Fruit fly (Drosophila melanogaster) whole organism, embryonic: ENCODE results near the gene ssp3.

Experiments
- Awh ChIP-seq: fragments of 200-800 bp; sonication (Bioruptor generic); IDR thresholded peaks from 2 replicates; pipeline ENCODE4, ENCODE4 v1.3.6; 2022; ENCODE audit warnings: missing biosample characterization, missing genetic modification characterization
- CG10959 ChIP-seq: fragments of 200-800 bp; sonication (Bioruptor generic); IDR thresholded peaks from 2 replicates; pipeline ENCODE4 v1.3.6; 2022; ENCODE audit warnings: missing biosample characterization, missing genetic modification characterization
- CG11085 ChIP-seq: fragments of 200-800 bp; sonication (Bioruptor generic); IDR thresholded peaks from 2 replicates; pipeline ENCODE4 v1.3.6; 2022; ENCODE audit warnings: missing biosample characterization, missing genetic modification characterization
- CG11456 ChIP-seq: fragments of 200-800 bp; sonication (Bioruptor generic); IDR thresholded peaks from 3 replicates; pipeline ENCODE4 v1.3.6; 2022; ENCODE audit warnings: missing biosample characterization, missing genetic modification characterization
- CG14860 ChIP-seq: fragments of 200-800 bp; sonication (Bioruptor generic); IDR thresholded peaks from 3 replicates; pipeline ENCODE4 v1.3.6; 2022; ENCODE audit warnings: missing biosample characterization, missing genetic modification characterization; ENCODE audit not compliant: partially characterized antibody
- CG15514 ChIP-seq: fragments of 200-800 bp; sonication (Bioruptor generic); optimal IDR thresholded peaks from 3 replicates; lab custom pipeline; 2017; ENCODE audit warnings: missing biosample characterization, missing genetic modification characterization, mild to moderate bottlenecking, moderate library complexity, missing genetic modification reagents
- CG1647 ChIP-seq: fragments of 200-800 bp; sonication (Bioruptor generic); optimal IDR thresholded peaks from 3 replicates; lab custom pipeline; 2016; ENCODE audit warnings: missing biosample characterization, missing genetic modification characterization
- CG16815 ChIP-seq: fragments of 200-800 bp; sonication (Bioruptor generic); optimal IDR thresholded peaks from 3 replicates; lab custom pipeline; 2017; ENCODE audit warnings: missing biosample characterization, mild to moderate bottlenecking, missing genetic modification characterization
- CG3163 ChIP-seq: fragments of 200-800 bp; sonication (Bioruptor generic); optimal IDR thresholded peaks from 3 replicates; lab custom pipeline; 2016; ENCODE audit warnings: missing biosample characterization, missing genetic modification characterization
- CG3407 ChIP-seq: fragments of 200-800 bp; sonication (Bioruptor generic); optimal IDR thresholded peaks from 2 replicates; lab custom pipeline; 2018; ENCODE audit warnings: missing biosample characterization, mild to moderate bottlenecking, missing genetic modification characterization
- CG4404 ChIP-seq: fragments of 200-800 bp; sonication (Bioruptor generic); IDR thresholded peaks from 2 replicates; pipeline ENCODE4 v1.3.6; 2022; ENCODE audit warnings: missing biosample characterization, missing genetic modification characterization
- CG4854 ChIP-seq: fragments of 200-800 bp; sonication (Bioruptor generic); optimal IDR thresholded peaks from 2 replicates; lab custom pipeline; 2016; ENCODE audit warnings: missing biosample characterization, missing genetic modification characterization, inconsistent platforms
- CG5953 ChIP-seq: fragments of 200-800 bp; sonication (Bioruptor generic); IDR thresholded peaks from 2 replicates; pipeline ENCODE4 v1.3.6; 2022; ENCODE audit warnings: missing biosample characterization, missing genetic modification characterization
- CG6765 ChIP-seq: fragments of 200-800 bp; sonication (Bioruptor generic); optimal IDR thresholded peaks from 3 replicates; lab custom pipeline; 2017; ENCODE audit warnings: missing biosample characterization, mild to moderate bottlenecking, missing genetic modification characterization
- CG8089 ChIP-seq: fragments of 200-800 bp; sonication (Bioruptor generic); optimal IDR thresholded peaks from 3 replicates; lab custom pipeline; 2016; ENCODE audit warnings: missing biosample characterization, missing genetic modification characterization
- CkIIα-i1 ChIP-seq: fragments of 200-800 bp; sonication (Bioruptor generic); IDR thresholded peaks from 2 replicates; pipeline ENCODE4 v1.3.6; 2022; ENCODE audit warnings: missing biosample characterization, missing genetic modification characterization
- Ets97D ChIP-seq: fragments of 200-800 bp; sonication (Bioruptor generic); optimal IDR thresholded peaks from 3 replicates; lab custom pipeline; 2016; ENCODE audit warnings: missing biosample characterization, missing genetic modification characterization
- Hmx ChIP-seq: fragments of 200-800 bp; sonication (Bioruptor generic); optimal IDR thresholded peaks from 2 replicates; lab custom pipeline; 2016; ENCODE audit warnings: missing biosample characterization, missing genetic modification characterization
- Kr ChIP-seq: fragments of 200-800 bp; sonication (Bioruptor generic); optimal IDR thresholded peaks from 2 replicates; lab custom pipeline; 2017; ENCODE audit warnings: missing biosample characterization, mild to moderate bottlenecking, missing genetic modification characterization
- Opbp ChIP-seq: fragments of 200-800 bp; sonication (Bioruptor generic); IDR thresholded peaks from 3 replicates; pipeline ENCODE4 v1.3.6; 2022; ENCODE audit warnings: missing biosample characterization, missing genetic modification characterization; ENCODE audit not compliant: partially characterized antibody
- Rfx ChIP-seq: fragments of 200-800 bp; sonication (Bioruptor generic); IDR thresholded peaks from 2 replicates; pipeline ENCODE4 v1.3.6; 2022; ENCODE audit warnings: missing biosample characterization, missing genetic modification characterization
- TFAM ChIP-seq: fragments of 200-800 bp; sonication (Bioruptor generic); optimal IDR thresholded peaks from 2 replicates; lab custom pipeline; 2017; ENCODE audit warnings: missing biosample characterization, missing genetic modification characterization, inconsistent platforms
- bab2 ChIP-seq: fragments of 200-800 bp; sonication (Bioruptor generic); optimal IDR thresholded peaks from 2 replicates; lab custom pipeline; 2016; ENCODE audit warnings: missing biosample characterization, missing genetic modification characterization
- bigmax ChIP-seq: fragments of 200-800 bp; sonication (Bioruptor generic); optimal IDR thresholded peaks from 2 replicates; lab custom pipeline; 2018; ENCODE audit warnings: missing biosample characterization, mild to moderate bottlenecking, missing genetic modification characterization
- ci ChIP-seq: fragments of 200-800 bp; sonication (Bioruptor generic); IDR thresholded peaks from 3 replicates; pipeline ENCODE4 v1.3.6; 2022; ENCODE audit warnings: missing biosample characterization, missing genetic modification characterization
- cwo ChIP-seq: fragments of 200-800 bp; sonication (Bioruptor generic); optimal IDR thresholded peaks from 3 replicates; lab custom pipeline; 2017; ENCODE audit warnings: missing biosample characterization, missing genetic modification characterization, mild to moderate bottlenecking, moderate library complexity, missing genetic modification reagents
- dati ChIP-seq: fragments of 200-800 bp; sonication (Bioruptor generic); IDR thresholded peaks from 2 replicates; pipeline ENCODE4 v1.3.6; 2022; ENCODE audit warnings: missing biosample characterization, missing genetic modification characterization
- dimm ChIP-seq: fragments of 200-800 bp; sonication (Bioruptor generic); IDR thresholded peaks from 2 replicates; pipeline ENCODE4 v1.3.6; 2022; ENCODE audit warnings: missing biosample characterization, missing genetic modification characterization
- gfzf ChIP-seq: fragments of 200-800 bp; sonication (Bioruptor generic); optimal IDR thresholded peaks from 2 replicates; lab custom pipeline; 2016; ENCODE audit warnings: missing biosample characterization, mild to moderate bottlenecking, missing genetic modification characterization, moderate library complexity
- gsb ChIP-seq: fragments of 200-800 bp; sonication (Bioruptor generic); IDR thresholded peaks from 2 replicates; pipeline ENCODE4 v1.3.6; 2022; ENCODE audit warnings: missing biosample characterization, missing genetic modification characterization
- gt ChIP-seq: fragments of 200-800 bp; sonication (Bioruptor generic); IDR thresholded peaks from 2 replicates; pipeline ENCODE4 v1.3.6; 2022; ENCODE audit warnings: missing biosample characterization, missing genetic modification characterization
- her ChIP-seq: fragments of 200-800 bp; sonication (Bioruptor generic); optimal IDR thresholded peaks from 2 replicates; lab custom pipeline; 2016; ENCODE audit warnings: missing biosample characterization, missing genetic modification characterization
- hkb ChIP-seq, 2 experiments: fragments of 200-800 bp in 1 of 2; fragments of >200 bp in 1 of 2; sonication (Bioruptor generic) in 1 of 2; IDR thresholded peaks in 1 of 2; optimal IDR thresholded peaks in 1 of 2; 2 replicates each; pipeline versions ENCODE4 v1.3.6 to Lab custom; 2017 to 2022; ENCODE audit warnings: missing biosample characterization in 1 of 2, missing genetic modification characterization in 1 of 2
- ind ChIP-seq: fragments of 200-800 bp; sonication (Bioruptor generic); optimal IDR thresholded peaks from 3 replicates; lab custom pipeline; 2016; ENCODE audit warnings: missing biosample characterization, missing genetic modification characterization
- inv ChIP-seq: fragments of 200-800 bp; sonication (Bioruptor generic); IDR thresholded peaks from 2 replicates; pipeline ENCODE4 v1.3.6; 2022; ENCODE audit warnings: missing biosample characterization, missing genetic modification characterization; ENCODE audit not compliant: partially characterized antibody
- kay ChIP-seq: fragments of 200-800 bp; sonication (Bioruptor generic); optimal IDR thresholded peaks from 2 replicates; lab custom pipeline; 2016; ENCODE audit warnings: missing biosample characterization, missing genetic modification characterization
- kni ChIP-seq: fragments of 200-800 bp; sonication (Bioruptor generic); optimal IDR thresholded peaks from 3 replicates; lab custom pipeline; 2017; ENCODE audit warnings: mild to moderate bottlenecking, missing biosample characterization, missing genetic modification reagents, missing genetic modification characterization
- org-1 ChIP-seq: fragments of 200-800 bp; sonication (Bioruptor generic); optimal IDR thresholded peaks from 2 replicates; lab custom pipeline; 2017; ENCODE audit warnings: missing biosample characterization, missing genetic modification characterization
- otp ChIP-seq: fragments of 200-800 bp; sonication (Bioruptor generic); IDR thresholded peaks from 3 replicates; pipeline ENCODE4, ENCODE4 v1.3.6; 2022; ENCODE audit warnings: missing biosample characterization, missing genetic modification characterization
- pho ChIP-seq: fragments of 200-800 bp; sonication (Bioruptor generic); optimal IDR thresholded peaks from 2 replicates; lab custom pipeline; 2016; ENCODE audit warnings: missing biosample characterization, missing genetic modification characterization
- phol ChIP-seq: fragments of 200-800 bp; sonication (Bioruptor generic); optimal IDR thresholded peaks from 3 replicates; lab custom pipeline; 2018; ENCODE audit warnings: missing biosample characterization, mild to moderate bottlenecking, missing genetic modification characterization, moderate library complexity
- pzg ChIP-seq: fragments of 200-800 bp; sonication (Bioruptor generic); optimal IDR thresholded peaks from 3 replicates; lab custom pipeline; 2018; ENCODE audit warnings: missing biosample characterization, mild to moderate bottlenecking, missing genetic modification characterization, moderate library complexity
- ranshi ChIP-seq: fragments of 200-800 bp; sonication (Bioruptor generic); IDR thresholded peaks from 2 replicates; pipeline ENCODE4 v1.3.6; 2022; ENCODE audit warnings: missing biosample characterization, missing genetic modification characterization
- row ChIP-seq: fragments of 200-800 bp; sonication (Bioruptor generic); IDR thresholded peaks from 3 replicates; pipeline ENCODE4 v1.3.6; 2022; ENCODE audit warnings: missing biosample characterization, missing genetic modification characterization
- schlank ChIP-seq: fragments of 200-800 bp; sonication (Bioruptor generic); optimal IDR thresholded peaks from 2 replicates; lab custom pipeline; 2018; ENCODE audit warnings: missing biosample characterization, mild to moderate bottlenecking, missing genetic modification characterization
- slp2 ChIP-seq: fragments of 200-800 bp; sonication (Bioruptor generic); optimal IDR thresholded peaks from 2 replicates; lab custom pipeline; 2016; ENCODE audit warnings: missing biosample characterization, missing genetic modification characterization
- sob ChIP-seq: fragments of 200-800 bp; sonication (Bioruptor generic); IDR thresholded peaks from 2 replicates; pipeline ENCODE4 v1.3.6; 2022; ENCODE audit warnings: missing biosample characterization, missing genetic modification characterization
- trem ChIP-seq: fragments of 200-800 bp; optimal IDR thresholded peaks from 3 replicates; lab custom pipeline; 2019; ENCODE audit warnings: missing biosample characterization, mild to moderate bottlenecking, missing genetic modification characterization, moderate library complexity
- twi ChIP-seq: fragments of 200-800 bp; optimal IDR thresholded peaks from 2 replicates; lab custom pipeline; 2019; ENCODE audit warnings: missing biosample characterization, mild to moderate bottlenecking, missing genetic modification characterization, moderate library complexity
- usp ChIP-seq: fragments of >200 bp; optimal IDR thresholded peaks from 2 replicates; lab custom pipeline; 2017; ENCODE audit warnings: missing biosample characterization, missing genetic modification characterization
- vvl ChIP-seq: fragments of 200-800 bp; sonication (Bioruptor generic); IDR thresholded peaks from 2 replicates; pipeline ENCODE4 v1.3.6; 2022; ENCODE audit warnings: missing biosample characterization, missing genetic modification characterization
- wdn ChIP-seq: fragments of 200-800 bp; sonication (Bioruptor generic); IDR thresholded peaks from 2 replicates; pipeline ENCODE4 v1.3.6; 2022; ENCODE audit warnings: missing biosample characterization, missing genetic modification characterization

The ssp3 gene

dm6 chr2L:18899862-18900261 is 43.9 kb downstream of the ssp3 start (continued):
- TF ChIP-seq her (no peak), inv (GFP tag; lab: Robert Waterston, UW) (no peak), pzg (no peak), org-1 (GFP tag; lab: Kevin White, UChicago) (peak; percentile 9), usp (GFP tag; lab: Kevin White, UChicago) (no peak), CG8089 (GFP tag; lab: Kevin White, UChicago) (peak; percentile 29), dati (GFP tag; lab: Robert Waterston, UW) (no peak), Ets97D (no peak), Hmx (GFP tag; lab: Kevin White, UChicago) (no peak), gt (GFP tag; lab: Robert Waterston, UW) (0 out of 2 replicates have a peak, but pooled peaks have one; percentile 22), CG14860 (GFP tag; lab: Robert Waterston, UW) (no peak), CG11085 (GFP tag; lab: Robert Waterston, UW) (no peak), CG4404 (GFP tag; lab: Robert Waterston, UW) (peak; percentile 62; the same call in 1 of the 2 replicates), schlank (tag; lab: Kevin White, UChicago) (no peak), otp (GFP tag; lab: Robert Waterston, UW) (0 out of 3 replicates have a peak, but pooled peaks have one; percentile 20), wdn (GFP tag; lab: Robert Waterston, UW) (no peak), dimm (no peak), vvl (GFP tag; lab: Robert Waterston, UW) (peak; percentile 58), ind (GFP tag; lab: Kevin White, UChicago) (peak; percentile 14), hkb (optimal IDR thresholded peaks at IDR 0.05; lab: Kevin White, UChicago) (no peak), hkb (GFP tag; IDR thresholded peaks at IDR 0.05; lab: Robert Waterston, UW) (peak; percentile 28; the same call in 1 of the 2 replicates), CG11456 (GFP tag; lab: Robert Waterston, UW) (no peak), CG3163 (GFP tag; lab: Kevin White, UChicago) (no peak), sob (GFP tag; lab: Robert Waterston, UW) (no peak), TFAM (GFP tag; lab: Kevin White, UChicago) (no peak), ranshi (peak; percentile 36; the same call in 1 of the 2 replicates), row (peak; percentile 68), CkIIα-i1 (GFP tag; lab: Robert Waterston, UW) (no peak), Rfx (GFP tag; lab: Robert Waterston, UW) (0 out of 2 replicates have a peak, but pooled peaks have one; percentile 27), CG3407 (GFP tag; lab: Kevin White, UChicago) (peak; percentile 23), ci (peak; percentile 63; the same call in 1 of the 3 replicates), trem (tag; lab: Kevin White, UChicago) (peak; percentile 44), CG1647 (GFP tag; lab: Kevin White, UChicago) (no peak), CG5953 (GFP tag; lab: Robert Waterston, UW) (no peak), Kr (GFP tag; lab: Kevin White, UChicago) (no peak), kni (GFP tag; lab: Kevin White, UChicago) (no peak), bigmax (GFP tag; lab: Kevin White, UChicago) (no peak), kay (no peak), pho (GFP tag; lab: Kevin White, UChicago) (no peak), CG4854 (GFP tag; lab: Kevin White, UChicago) (no peak), CG16815 (GFP tag; lab: Kevin White, UChicago) (peak; percentile 44), phol (tag; lab: Kevin White, UChicago) (peak; percentile 78), twi (tag; lab: Kevin White, UChicago) (peak; percentile 33), slp2 (GFP tag; lab: Kevin White, UChicago) (no peak), Awh (peak; percentile 57), Opbp (GFP tag; lab: Robert Waterston, UW) (no peak), gsb (GFP tag; lab: Robert Waterston, UW) (no peak), CG6765 (GFP tag; lab: Kevin White, UChicago) (no peak), cwo (GFP tag; lab: Kevin White, UChicago) (no peak), gfzf (GFP tag; lab: Kevin White, UChicago) (no peak), bab2 (no peak), CG10959 (GFP tag; lab: Robert Waterston, UW) (peak; percentile 64), CG15514 (GFP tag; lab: Kevin White, UChicago) (no peak)
